Worm (Caenorhabditis elegans) whole organism, L4 larva: ENCODE measurements around the gene hira-1.
A peak's percentile ranks its signal among the peaks of the same experiment; 100 is the strongest.

Experiments used
- F10B5.3 ChIP-seq: sonication (generic microtip); optimal IDR thresholded peaks from 2 replicates; lab custom pipeline; 2016; ENCODE audit warnings: mild to moderate bottlenecking, missing genetic modification characterization, missing compliant biosample characterization
- F49E8.2 ChIP-seq: sonication (generic microtip); optimal IDR thresholded peaks from 2 replicates; lab custom pipeline; 2016; ENCODE audit warnings: missing compliant biosample characterization, mild to moderate bottlenecking, missing genetic modification characterization, borderline replicate concordance
- Y5F2A.4 ChIP-seq: fragments of 200-800 bp; sonication (Bioruptor generic); optimal IDR thresholded peaks from 2 replicates; lab custom pipeline; 2018; ENCODE audit warnings: mild to moderate bottlenecking, missing genetic modification characterization, missing compliant biosample characterization
- Y75B8A.6 ChIP-seq: fragments of 200-800 bp; sonication (Bioruptor generic); IDR thresholded peaks from 2 replicates; pipeline ENCODE4 v1.3.6; 2022; ENCODE audit warnings: missing genetic modification reagents, missing genetic modification characterization, missing compliant biosample characterization
- ZK337.2 ChIP-seq: fragments of 200-800 bp; sonication (Bioruptor generic); IDR thresholded peaks from 2 replicates; pipeline ENCODE4 v1.3.6; 2022; ENCODE audit warnings: missing genetic modification reagents, missing genetic modification characterization, missing compliant biosample characterization
- ZK546.5 ChIP-seq, 2 experiments: sonication (generic microtip); optimal IDR thresholded peaks; 2 replicates each; lab custom pipeline; 2017; ENCODE audit warnings: missing biosample characterization in 2 of 2, missing genetic modification characterization in 2 of 2
- aha-1 ChIP-seq: fragments of 150-350 bp; peaks from one replicate; lab custom pipeline; 2014; ENCODE audit warnings: missing biosample characterization, missing genetic modification characterization
- aly-2 ChIP-seq: sonication (generic microtip); optimal IDR thresholded peaks from 2 replicates; lab custom pipeline; 2018; ENCODE audit warnings: missing biosample characterization, missing genetic modification characterization
- ceh-44 ChIP-seq: fragments of 200-800 bp; sonication (Bioruptor generic); IDR thresholded peaks from 2 replicates; pipeline ENCODE4 v1.3.6; 2022; ENCODE audit warnings: missing genetic modification reagents, missing genetic modification characterization, missing compliant biosample characterization
- cey-2 ChIP-seq: sonication (generic microtip); optimal IDR thresholded peaks from 3 replicates; lab custom pipeline; 2017; ENCODE audit warnings: missing genetic modification characterization, mild to moderate bottlenecking, missing compliant biosample characterization, antibody characterized with exemption, borderline replicate concordance; ENCODE audit not compliant: insufficient read depth
- daf-12 ChIP-seq: fragments of 150-350 bp; optimal IDR thresholded peaks from 2 replicates; lab custom pipeline; 2014; ENCODE audit warnings: missing biosample characterization, missing genetic modification reagents, missing genetic modification characterization
- daf-16 ChIP-seq, 3 experiments: sonication (generic microtip); optimal IDR thresholded peaks; 2 replicates each; lab custom pipeline; 2016 to 2017; ENCODE audit warnings: missing genetic modification characterization in 3 of 3, missing genetic modification reagents in 3 of 3, mild to moderate bottlenecking in 2 of 3, missing compliant biosample characterization in 2 of 3, missing biosample characterization in 1 of 3, moderate library complexity in 1 of 3
- daf-19 ChIP-seq: fragments of 200-800 bp; sonication (Bioruptor generic); conservative IDR thresholded peaks from 2 replicates; pipeline ENCODE4 v1.3.6; 2022; ENCODE audit warnings: missing genetic modification characterization, missing compliant biosample characterization
- dmd-6 ChIP-seq: fragments of 200-800 bp; sonication (Bioruptor generic); IDR thresholded peaks from 2 replicates; pipeline ENCODE4 v1.3.6; 2022; ENCODE audit warnings: missing genetic modification reagents, missing genetic modification characterization, missing compliant biosample characterization
- dmd-8 ChIP-seq: fragments of 200-800 bp; sonication (Bioruptor generic); IDR thresholded peaks from 2 replicates; pipeline ENCODE4 v1.3.6; 2022; ENCODE audit warnings: missing genetic modification characterization, missing compliant biosample characterization
- dpl-1 ChIP-seq: fragments of 150-350 bp; optimal IDR thresholded peaks from 2 replicates; lab custom pipeline; 2014; ENCODE audit warnings: missing biosample characterization, missing genetic modification reagents, missing genetic modification characterization
- dve-1 ChIP-seq: sonication (generic microtip); optimal IDR thresholded peaks from 2 replicates; lab custom pipeline; 2017; ENCODE audit warnings: antibody characterized with exemption, mild to moderate bottlenecking, missing genetic modification characterization, missing compliant biosample characterization; ENCODE audit not compliant: insufficient read depth
- fkh-10 ChIP-seq: fragments of 150-350 bp; optimal IDR thresholded peaks from 2 replicates; lab custom pipeline; 2014; ENCODE audit warnings: missing biosample characterization, missing genetic modification reagents, missing genetic modification characterization
- fos-1 ChIP-seq: fragments of 150-350 bp; optimal IDR thresholded peaks from 2 replicates; lab custom pipeline; 2014; ENCODE audit warnings: missing biosample characterization, missing genetic modification characterization
- hmg-1.1 ChIP-seq: fragments of 200-800 bp; sonication (Bioruptor generic); IDR thresholded peaks from 2 replicates; pipeline ENCODE4 v1.3.6; 2022; ENCODE audit warnings: missing genetic modification reagents, missing genetic modification characterization, missing compliant biosample characterization
- lin-15B ChIP-seq: fragments of 150-350 bp; sonication (generic microtip); optimal IDR thresholded peaks from 3 replicates; lab custom pipeline; 2014; ENCODE audit warnings: missing biosample characterization, missing genetic modification characterization
- lin-29 ChIP-seq: fragments of 200-800 bp; sonication (Bioruptor generic); IDR thresholded peaks from 2 replicates; pipeline ENCODE4 v1.3.6; 2022; ENCODE audit warnings: missing genetic modification reagents, missing genetic modification characterization, missing compliant biosample characterization
- lin-38 ChIP-seq: fragments of 200-800 bp; sonication (Bioruptor generic); IDR thresholded peaks from 2 replicates; pipeline ENCODE4 v1.3.6; 2022; ENCODE audit warnings: missing genetic modification reagents, missing genetic modification characterization, missing compliant biosample characterization
- lir-3 ChIP-seq: sonication (generic microtip); optimal IDR thresholded peaks from 2 replicates; lab custom pipeline; 2016; ENCODE audit warnings: mild to moderate bottlenecking, missing genetic modification characterization, missing compliant biosample characterization
- madf-5 ChIP-seq, 2 experiments: fragments of 200-800 bp; sonication (Bioruptor generic); IDR thresholded peaks; 2 replicates each; pipeline ENCODE4 v1.3.6; 2022; ENCODE audit warnings: missing compliant biosample characterization in 2 of 2, missing genetic modification characterization in 2 of 2
- mep-1 ChIP-seq: fragments of 150-350 bp; sonication (generic microtip); optimal IDR thresholded peaks from 3 replicates; lab custom pipeline; 2014; ENCODE audit warnings: missing biosample characterization, missing genetic modification characterization
- mes-2 ChIP-seq: sonication (generic microtip); optimal IDR thresholded peaks from 2 replicates; lab custom pipeline; 2016; ENCODE audit warnings: missing genotype, mild to moderate bottlenecking, missing genetic modification characterization, missing compliant biosample characterization; ENCODE audit not compliant: poor library complexity, severe bottlenecking
- mxl-2 ChIP-seq: fragments of 200-800 bp; sonication (Bioruptor generic); conservative IDR thresholded peaks from 2 replicates; pipeline ENCODE4 v1.3.6; 2022; ENCODE audit warnings: missing genetic modification reagents, missing genetic modification characterization, missing compliant biosample characterization
- nhr-237 ChIP-seq: sonication (generic microtip); optimal IDR thresholded peaks from 2 replicates; lab custom pipeline; 2017; ENCODE audit warnings: missing biosample characterization, missing genetic modification characterization
- nhr-25 ChIP-seq: sonication (generic microtip); optimal IDR thresholded peaks from 2 replicates; lab custom pipeline; 2017; ENCODE audit warnings: missing genetic modification characterization, mild to moderate bottlenecking, missing compliant biosample characterization, antibody characterized with exemption, moderate library complexity, borderline replicate concordance; ENCODE audit not compliant: insufficient read depth
- nhr-48 ChIP-seq: sonication (generic microtip); optimal IDR thresholded peaks from 2 replicates; lab custom pipeline; 2016; ENCODE audit warnings: mild to moderate bottlenecking, missing genetic modification characterization, missing compliant biosample characterization
- nhr-6 ChIP-seq: fragments of 150-350 bp; optimal IDR thresholded peaks from 2 replicates; lab custom pipeline; 2014; ENCODE audit warnings: missing biosample characterization, missing genetic modification characterization
- nhr-77 ChIP-seq: fragments of 150-350 bp; optimal IDR thresholded peaks from 2 replicates; lab custom pipeline; 2014; ENCODE audit warnings: missing biosample characterization, missing genetic modification characterization
- pha-4 ChIP-seq, 2 experiments: fragments of 150-350 bp in 1 of 2; fragments of 200-800 bp in 1 of 2; sonication (Bioruptor generic) in 1 of 2; IDR thresholded peaks in 1 of 2; optimal IDR thresholded peaks in 1 of 2; 2 replicates each; pipeline versions ENCODE4 v1.3.6 to Lab custom; 2014 to 2022; ENCODE audit warnings: missing genetic modification characterization in 2 of 2, missing genetic modification reagents in 2 of 2, missing biosample characterization in 1 of 2, missing compliant biosample characterization in 1 of 2
- php-3 ChIP-seq: fragments of 200-800 bp; sonication (Bioruptor generic); IDR thresholded peaks from 2 replicates; pipeline ENCODE4 v1.3.6; 2022; ENCODE audit warnings: missing genetic modification reagents, missing genetic modification characterization, missing compliant biosample characterization
- pqm-1 ChIP-seq: sonication (generic microtip); optimal IDR thresholded peaks from 2 replicates; lab custom pipeline; 2017; ENCODE audit warnings: missing biosample characterization, missing genetic modification characterization
- set-16 ChIP-seq: fragments of 200-800 bp; sonication (Bioruptor generic); IDR thresholded peaks from 2 replicates; pipeline ENCODE4 v1.3.6; 2022; ENCODE audit warnings: missing genetic modification reagents, missing genetic modification characterization, missing compliant biosample characterization
- snpc-1.2 ChIP-seq: fragments of 200-800 bp; sonication (Bioruptor generic); IDR thresholded peaks from 2 replicates; pipeline ENCODE4 v1.3.6; 2022; ENCODE audit warnings: missing genetic modification reagents, missing genetic modification characterization, missing compliant biosample characterization
- snpc-4 ChIP-seq: fragments of 150-350 bp; optimal IDR thresholded peaks from 2 replicates; lab custom pipeline; 2014; ENCODE audit warnings: missing biosample characterization, missing genetic modification characterization
- spr-1 ChIP-seq: sonication (generic microtip); optimal IDR thresholded peaks from 2 replicates; lab custom pipeline; 2016; ENCODE audit warnings: mild to moderate bottlenecking, missing genetic modification characterization, missing compliant biosample characterization
- spr-3 ChIP-seq: fragments of 200-800 bp; sonication (Bioruptor generic); optimal IDR thresholded peaks from 2 replicates; lab custom pipeline; 2018; ENCODE audit warnings: mild to moderate bottlenecking, missing genetic modification characterization, missing compliant biosample characterization
- tra-1 ChIP-seq: fragments of 200-800 bp; sonication (Bioruptor generic); IDR thresholded peaks from 2 replicates; pipeline ENCODE4 v1.3.6; 2022; ENCODE audit warnings: missing genetic modification reagents, missing genetic modification characterization, missing compliant biosample characterization
- unc-62 ChIP-seq, 3 experiments: fragments of 150-350 bp in 1 of 3; sonication (generic microtip); optimal IDR thresholded peaks in 2 of 3; peaks in 1 of 3; 1 replicate in 1 of 3; 2 replicates in 2 of 3; lab custom pipeline; 2014 to 2017; ENCODE audit warnings: missing biosample characterization in 3 of 3, missing genetic modification characterization in 3 of 3, missing genetic modification reagents in 3 of 3, missing genotype in 1 of 3
- zfp-2 ChIP-seq: sonication (generic microtip); optimal IDR thresholded peaks from 2 replicates; lab custom pipeline; 2016; ENCODE audit warnings: mild to moderate bottlenecking, missing genetic modification characterization, missing compliant biosample characterization
- zfp-3 ChIP-seq: fragments of 200-800 bp; sonication (Bioruptor generic); conservative IDR thresholded peaks from 2 replicates; pipeline ENCODE4 v1.3.6; 2022; ENCODE audit warnings: missing genetic modification reagents, missing genetic modification characterization, missing compliant biosample characterization
- ztf-7 ChIP-seq: fragments of 150-350 bp; optimal IDR thresholded peaks from 2 replicates; lab custom pipeline; 2014; ENCODE audit warnings: missing biosample characterization, missing genetic modification characterization

The hira-1 gene

DNA sequence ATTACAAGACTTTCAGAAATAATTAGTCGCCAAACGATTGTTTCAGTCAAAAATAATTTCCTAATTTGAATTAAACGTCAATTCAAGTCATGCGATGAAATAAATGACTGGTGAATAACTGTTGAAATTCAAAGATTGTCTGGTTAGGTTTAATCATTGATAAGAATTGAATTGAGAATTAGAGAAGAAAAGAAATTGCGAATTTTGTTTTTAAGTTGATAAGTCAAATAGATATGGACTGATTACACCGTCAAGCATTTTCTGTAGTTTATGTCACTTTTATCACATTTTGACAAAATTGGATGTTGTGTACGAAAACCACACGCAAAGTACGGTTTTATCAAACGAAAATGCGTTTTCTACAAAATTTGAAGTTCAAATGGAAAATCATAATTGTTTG, 10.3 kb downstream of the hira-1 start (continued):
- TF ChIP-seq nhr-48 (tag; lab: Kevin White, UChicago) = peak; percentile 67
- TF ChIP-seq php-3 (GFP tag; lab: Robert Waterston, UW) = peak; percentile 59; the same call in 1 of the 2 replicates
- TF ChIP-seq mxl-2 (GFP tag; lab: Robert Waterston, UW) = no peak
- TF ChIP-seq aha-1 (tag; lab: Kevin White, UChicago) = peak; percentile 86
- TF ChIP-seq nhr-237 (tag; lab: Kevin White, UChicago) = no peak
- TF ChIP-seq lir-3 (tag; lab: Kevin White, UChicago) = no peak
- TF ChIP-seq zfp-3 (GFP tag; lab: Robert Waterston, UW) = no peak
- TF ChIP-seq nhr-6 (tag; lab: Kevin White, UChicago) = no peak
- TF ChIP-seq fkh-10 (GFP tag; lab: Kevin White, UChicago) = no peak
- TF ChIP-seq ZK337.2 (GFP tag; lab: Robert Waterston, UW) = no peak
- peak; percentile 88 for TF ChIP-seq tra-1 (GFP tag; lab: Robert Waterston, UW)
- no peak for TF ChIP-seq lin-15B
- peak; percentile 97 for TF ChIP-seq nhr-77 (tag; lab: Kevin White, UChicago)

DNA sequence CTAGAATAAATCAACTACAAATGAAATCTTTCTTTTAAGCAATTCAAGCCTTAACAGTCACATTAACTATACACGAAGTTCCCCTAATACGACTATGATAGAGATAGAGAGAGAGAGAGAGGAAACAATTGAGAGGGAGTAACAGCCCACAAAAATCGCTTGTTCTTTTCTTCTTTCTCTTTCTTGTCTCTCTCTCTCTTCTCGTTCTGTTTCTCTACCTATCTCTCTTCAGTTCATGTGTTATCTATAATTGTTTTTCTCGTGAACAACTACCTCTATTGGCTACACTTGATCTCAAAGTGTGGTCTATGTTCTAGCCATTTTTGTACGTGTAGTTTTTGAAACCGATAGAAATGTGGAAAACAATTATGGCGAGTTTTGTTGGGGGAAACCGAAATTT, 11.7 kb downstream of the hira-1 start:
- TF ChIP-seq mes-2 (tag; lab: Kevin White, UChicago) = peak; percentile 35
- TF ChIP-seq hmg-1.1 = 0 out of 2 replicates have a peak, but pooled peaks have one; percentile 38
- no peak for TF ChIP-seq ZK546.5 (tag; optimal IDR thresholded peaks at IDR 0.05; lab: Kevin White, UChicago)
- no peak for TF ChIP-seq ZK337.2 (GFP tag; lab: Robert Waterston, UW)
- peak; percentile 11 for TF ChIP-seq nhr-48 (tag; lab: Kevin White, UChicago)
- no peak for TF ChIP-seq Y5F2A.4 (GFP tag; lab: Kevin White, UChicago)
- TF ChIP-seq lin-38 (GFP tag; lab: Robert Waterston, UW) = no peak
- TF ChIP-seq nhr-237 (tag; lab: Kevin White, UChicago) = no peak
- TF ChIP-seq snpc-1.2 (GFP tag; lab: Robert Waterston, UW) = no peak
- peak; percentile 25 for TF ChIP-seq ztf-7 (tag; lab: Kevin White, UChicago)
- peak; percentile 13 for TF ChIP-seq dpl-1 (GFP tag; lab: Kevin White, UChicago)
- TF ChIP-seq unc-62 (GFP tag; optimal IDR thresholded peaks at IDR 0.05 in 1 of 2; lab: Kevin White, UChicago) = no peak
- TF ChIP-seq unc-62 (tag; optimal IDR thresholded peaks at IDR 0.05; lab: Kevin White, UChicago) = no peak
- no peak for TF ChIP-seq Y75B8A.6 (GFP tag; lab: Robert Waterston, UW)
- no peak for TF ChIP-seq lin-29 (GFP tag; lab: Robert Waterston, UW)
- TF ChIP-seq aly-2 = no peak
- no peak for TF ChIP-seq ceh-44 (GFP tag; lab: Robert Waterston, UW)
- TF ChIP-seq set-16 (GFP tag; lab: Robert Waterston, UW) = no peak
- no peak for TF ChIP-seq daf-19
- TF ChIP-seq pqm-1 (tag; lab: Kevin White, UChicago) = peak; percentile 54
- no peak for TF ChIP-seq F49E8.2
- TF ChIP-seq nhr-25 (tag; lab: Kevin White, UChicago) = peak; percentile 59
- no peak for TF ChIP-seq spr-3
- 0 out of 2 replicates have a peak, but pooled peaks have one; percentile 27 for TF ChIP-seq tra-1 (GFP tag; lab: Robert Waterston, UW)
- TF ChIP-seq daf-12 (tag; lab: Kevin White, UChicago) = no peak
- no peak for TF ChIP-seq spr-1 (tag; lab: Kevin White, UChicago)
- no peak for TF ChIP-seq fos-1 (tag; lab: Kevin White, UChicago)
- TF ChIP-seq php-3 (GFP tag; lab: Robert Waterston, UW) = no peak
- no peak for TF ChIP-seq daf-16 (GFP tag; optimal IDR thresholded peaks at IDR 0.05; lab: Kevin White, UChicago)
- TF ChIP-seq daf-16 (tag; optimal IDR thresholded peaks at IDR 0.05; lab: Kevin White, UChicago) = peak; percentile 85
- 0 out of 2 replicates have a peak, but pooled peaks have one; percentile 18 for TF ChIP-seq pha-4 (GFP tag; IDR thresholded peaks at IDR 0.05; lab: Robert Waterston, UW)
- TF ChIP-seq pha-4 (tag; optimal IDR thresholded peaks at IDR 0.05; lab: Kevin White, UChicago) = no peak
- TF ChIP-seq dmd-6 = peak; percentile 69
- no peak for TF ChIP-seq zfp-2
- peak; percentile 79 for TF ChIP-seq mep-1 (tag; lab: Kevin White, UChicago)
- TF ChIP-seq dve-1 (tag; lab: Kevin White, UChicago) = peak; percentile 94
- TF ChIP-seq aha-1 (tag; lab: Kevin White, UChicago) = peak; percentile 64
- no peak for TF ChIP-seq F10B5.3
- TF ChIP-seq dmd-8 (GFP tag; lab: Robert Waterston, UW) = no peak
- TF ChIP-seq snpc-4 (tag; lab: Kevin White, UChicago) = no peak
- TF ChIP-seq cey-2 = no peak
- TF ChIP-seq madf-5 (GFP tag; IDR thresholded peaks at IDR 0.05; lab: Robert Waterston, UW) = no peak
